Fruit fly (Drosophila melanogaster) whole organism, embryonic: ENCODE data around the gene Cbl.
A peak's percentile ranks its signal among the peaks of the same experiment; 100 is the strongest.

ENCODE experiments used
- Adf1 ChIP-seq: fragments of 200-800 bp; sonication (Bioruptor generic); IDR thresholded peaks from 2 replicates; pipeline ENCODE4 v1.3.6; 2022; ENCODE audit warnings: missing biosample characterization, missing genetic modification characterization
- Atf6 ChIP-seq: fragments of 200-800 bp; sonication (Bioruptor generic); IDR thresholded peaks from 2 replicates; pipeline ENCODE4 v1.3.6; 2022; ENCODE audit warnings: missing biosample characterization, missing genetic modification characterization
- CG12236 ChIP-seq: fragments of 200-800 bp; sonication (Bioruptor generic); optimal IDR thresholded peaks from 2 replicates; lab custom pipeline; 2016; ENCODE audit warnings: missing biosample characterization, missing genetic modification characterization
- CG13123 ChIP-seq: fragments of 200-800 bp; sonication (Bioruptor generic); optimal IDR thresholded peaks from 2 replicates; lab custom pipeline; 2016; ENCODE audit warnings: missing biosample characterization, missing genetic modification characterization
- CG13287 ChIP-seq: fragments of 200-800 bp; sonication (Bioruptor generic); IDR thresholded peaks from 2 replicates; pipeline ENCODE4 v1.3.6; 2022; ENCODE audit warnings: missing biosample characterization, missing genetic modification characterization; ENCODE audit not compliant: partially characterized antibody
- CG13775 ChIP-seq: fragments of 200-800 bp; sonication (Bioruptor generic); optimal IDR thresholded peaks from 3 replicates; lab custom pipeline; 2017; ENCODE audit warnings: missing biosample characterization, mild to moderate bottlenecking, missing genetic modification characterization
- CG16815 ChIP-seq: fragments of 200-800 bp; sonication (Bioruptor generic); optimal IDR thresholded peaks from 3 replicates; lab custom pipeline; 2017; ENCODE audit warnings: missing biosample characterization, mild to moderate bottlenecking, missing genetic modification characterization
- CG17361 ChIP-seq: fragments of 200-800 bp; sonication (Bioruptor generic); IDR thresholded peaks from 3 replicates; pipeline ENCODE4 v1.3.6; 2022; ENCODE audit warnings: missing biosample characterization, missing genetic modification characterization
- CG2120 ChIP-seq: fragments of 200-800 bp; sonication (Bioruptor generic); optimal IDR thresholded peaks from 3 replicates; lab custom pipeline; 2016; ENCODE audit warnings: missing biosample characterization, missing genetic modification characterization
- CG31441 ChIP-seq: fragments of 200-800 bp; sonication (Bioruptor generic); IDR thresholded peaks from 2 replicates; pipeline ENCODE4 v1.3.6; 2022; ENCODE audit warnings: missing biosample characterization, missing genetic modification characterization
- CG34422 ChIP-seq: fragments of 200-800 bp; sonication (Bioruptor generic); IDR thresholded peaks from 3 replicates; pipeline ENCODE4 v1.3.6; 2022; ENCODE audit warnings: missing biosample characterization, missing genetic modification characterization
- CG3838 ChIP-seq: fragments of 200-800 bp; sonication (Bioruptor generic); optimal IDR thresholded peaks from 3 replicates; lab custom pipeline; 2016; ENCODE audit warnings: missing biosample characterization, missing genetic modification characterization
- CG6854 ChIP-seq: fragments of 200-800 bp; sonication (Bioruptor generic); optimal IDR thresholded peaks from 3 replicates; lab custom pipeline; 2017; ENCODE audit warnings: missing biosample characterization, mild to moderate bottlenecking, missing genetic modification characterization
- CG7928 ChIP-seq: fragments of 200-800 bp; sonication (Bioruptor generic); optimal IDR thresholded peaks from 2 replicates; lab custom pipeline; 2017; ENCODE audit warnings: missing biosample characterization, mild to moderate bottlenecking, missing genetic modification characterization
- CG8478 ChIP-seq: fragments of >200 bp; optimal IDR thresholded peaks from 2 replicates; lab custom pipeline; 2018
- CG8924 ChIP-seq: fragments of 200-800 bp; optimal IDR thresholded peaks from 3 replicates; lab custom pipeline; 2019; ENCODE audit warnings: missing biosample characterization, mild to moderate bottlenecking, missing genetic modification characterization, moderate library complexity
- CG9215 ChIP-seq: fragments of 200-800 bp; sonication (Bioruptor generic); IDR thresholded peaks from 2 replicates; pipeline ENCODE4 v1.3.6; 2022; ENCODE audit warnings: missing biosample characterization, missing genetic modification characterization
- CHES-1-like ChIP-seq: fragments of 200-800 bp; sonication (Bioruptor generic); optimal IDR thresholded peaks from 2 replicates; lab custom pipeline; 2016; ENCODE audit warnings: missing biosample characterization, missing genetic modification characterization
- Doc3 ChIP-seq: fragments of 200-800 bp; sonication (Bioruptor generic); IDR thresholded peaks from 3 replicates; pipeline ENCODE4 v1.3.6; 2022; ENCODE audit warnings: missing biosample characterization, missing genetic modification characterization; ENCODE audit not compliant: partially characterized antibody
- Dp ChIP-seq: fragments of 200-800 bp; sonication (Bioruptor generic); optimal IDR thresholded peaks from 2 replicates; lab custom pipeline; 2018; ENCODE audit warnings: missing biosample characterization, mild to moderate bottlenecking, missing genetic modification characterization, moderate library complexity
- Hsf ChIP-seq: fragments of 200-800 bp; sonication (Bioruptor generic); optimal IDR thresholded peaks from 3 replicates; lab custom pipeline; 2016; ENCODE audit warnings: missing biosample characterization, missing genetic modification characterization
- MBD-R2 ChIP-seq: fragments of 200-800 bp; sonication (Bioruptor generic); IDR thresholded peaks from 2 replicates; pipeline ENCODE4 v1.3.6; 2022; ENCODE audit warnings: missing biosample characterization, missing genetic modification characterization
- Med ChIP-seq: fragments of 200-800 bp; sonication (Bioruptor generic); peaks from one replicate; lab custom pipeline; 2016; ENCODE audit warnings: missing biosample characterization, missing genetic modification characterization, mild to moderate bottlenecking, inconsistent platforms, moderate library complexity
- NC2α ChIP-seq: fragments of 200-800 bp; sonication (Bioruptor generic); optimal IDR thresholded peaks from 2 replicates; lab custom pipeline; 2016; ENCODE audit warnings: missing biosample characterization, missing genetic modification characterization
- NFAT ChIP-seq: fragments of 200-800 bp; sonication (Bioruptor generic); IDR thresholded peaks from 2 replicates; pipeline ENCODE4 v1.3.6; 2022; ENCODE audit warnings: missing biosample characterization, missing genetic modification characterization
- Scr ChIP-seq: fragments of 200-800 bp; sonication (Bioruptor generic); IDR thresholded peaks from 2 replicates; pipeline ENCODE4 v1.3.6; 2022; ENCODE audit warnings: missing biosample characterization, missing genetic modification characterization; ENCODE audit not compliant: partially characterized antibody
- Six4 ChIP-seq: fragments of 200-800 bp; sonication (Bioruptor generic); optimal IDR thresholded peaks from 2 replicates; lab custom pipeline; 2016; ENCODE audit warnings: missing biosample characterization, missing genetic modification characterization
- Usf ChIP-seq: fragments of 200-800 bp; sonication (Bioruptor generic); optimal IDR thresholded peaks from 2 replicates; lab custom pipeline; 2017; ENCODE audit warnings: missing genotype, missing biosample characterization, missing genetic modification characterization
- Xbp1 ChIP-seq: fragments of 200-800 bp; sonication (Bioruptor generic); optimal IDR thresholded peaks from 3 replicates; lab custom pipeline; 2016; ENCODE audit warnings: missing biosample characterization, mild to moderate bottlenecking, missing genetic modification characterization
- ara ChIP-seq: fragments of 200-800 bp; sonication (Bioruptor generic); IDR thresholded peaks from 2 replicates; pipeline ENCODE4 v1.3.6; 2022; ENCODE audit warnings: missing biosample characterization, missing genetic modification characterization
- ato ChIP-seq: fragments of 200-800 bp; sonication (Bioruptor generic); IDR thresholded peaks from 2 replicates; pipeline ENCODE4 v1.3.6; 2022; ENCODE audit warnings: missing biosample characterization, missing genetic modification characterization; ENCODE audit not compliant: partially characterized antibody
- chm ChIP-seq: fragments of 200-800 bp; sonication (Bioruptor generic); IDR thresholded peaks from 2 replicates; pipeline ENCODE4 v1.3.6; 2022; ENCODE audit warnings: missing biosample characterization, missing genetic modification characterization
- ci ChIP-seq: fragments of 200-800 bp; sonication (Bioruptor generic); IDR thresholded peaks from 3 replicates; pipeline ENCODE4 v1.3.6; 2022; ENCODE audit warnings: missing biosample characterization, missing genetic modification characterization
- crc ChIP-seq: fragments of 200-800 bp; sonication (Bioruptor generic); optimal IDR thresholded peaks from 2 replicates; lab custom pipeline; 2016; ENCODE audit warnings: missing biosample characterization, missing genetic modification characterization
- cwo ChIP-seq: fragments of 200-800 bp; sonication (Bioruptor generic); optimal IDR thresholded peaks from 3 replicates; lab custom pipeline; 2017; ENCODE audit warnings: missing biosample characterization, missing genetic modification characterization, mild to moderate bottlenecking, moderate library complexity, missing genetic modification reagents
- dan ChIP-seq: fragments of 200-800 bp; sonication (Bioruptor generic); IDR thresholded peaks from 2 replicates; pipeline ENCODE4 v1.3.6; 2022; ENCODE audit warnings: missing biosample characterization, missing genetic modification characterization
- dati ChIP-seq: fragments of 200-800 bp; sonication (Bioruptor generic); IDR thresholded peaks from 2 replicates; pipeline ENCODE4 v1.3.6; 2022; ENCODE audit warnings: missing biosample characterization, missing genetic modification characterization
- disco-r ChIP-seq: fragments of 200-800 bp; sonication (Bioruptor generic); optimal IDR thresholded peaks from 2 replicates; lab custom pipeline; 2016; ENCODE audit warnings: missing biosample characterization, missing genetic modification characterization
- fd64A ChIP-seq: fragments of 200-800 bp; sonication (Bioruptor generic); optimal IDR thresholded peaks from 3 replicates; lab custom pipeline; 2018; ENCODE audit warnings: missing biosample characterization, mild to moderate bottlenecking, missing genetic modification characterization
- gce ChIP-seq: fragments of 200-800 bp; sonication (Bioruptor generic); IDR thresholded peaks from 3 replicates; pipeline ENCODE4 v1.3.6; 2022; ENCODE audit warnings: missing biosample characterization, missing genetic modification characterization
- insv ChIP-seq, 2 experiments: fragments of 200-800 bp; sonication (Bioruptor generic); optimal IDR thresholded peaks; 3 replicates each; lab custom pipeline; 2016 to 2018; ENCODE audit warnings: missing biosample characterization in 2 of 2, missing genetic modification characterization in 2 of 2
- nerfin-2 ChIP-seq: fragments of 200-800 bp; sonication (Bioruptor generic); IDR thresholded peaks from 2 replicates; pipeline ENCODE4 v1.3.6; 2022; ENCODE audit warnings: missing biosample characterization, missing genetic modification characterization; ENCODE audit not compliant: partially characterized antibody
- pho ChIP-seq: fragments of 200-800 bp; sonication (Bioruptor generic); optimal IDR thresholded peaks from 2 replicates; lab custom pipeline; 2016; ENCODE audit warnings: missing biosample characterization, missing genetic modification characterization
- prd ChIP-seq, 3 experiments: fragments of >200 bp in 2 of 3; fragments of 200-800 bp in 1 of 3; sonication (Bioruptor generic) in 1 of 3; optimal IDR thresholded peaks in 2 of 3; IDR thresholded peaks in 1 of 3; 2 replicates in 2 of 3; 3 replicates in 1 of 3; pipeline versions ENCODE4 v1.3.6 to Lab custom; 2017 to 2022; ENCODE audit warnings: missing biosample characterization in 1 of 3, missing genetic modification characterization in 1 of 3
- sd ChIP-seq: fragments of 200-800 bp; sonication (Bioruptor generic); optimal IDR thresholded peaks from 3 replicates; lab custom pipeline; 2018; ENCODE audit warnings: missing biosample characterization, mild to moderate bottlenecking, missing genetic modification characterization, moderate library complexity
- seq ChIP-seq: fragments of 200-800 bp; sonication (Bioruptor generic); IDR thresholded peaks from 2 replicates; pipeline ENCODE4 v1.3.6; 2022; ENCODE audit warnings: missing biosample characterization, missing genetic modification characterization
- sim ChIP-seq: fragments of 200-800 bp; sonication (Bioruptor generic); IDR thresholded peaks from 2 replicates; pipeline ENCODE4 v1.3.6; 2022; ENCODE audit warnings: missing biosample characterization, missing genetic modification characterization
- stc ChIP-seq: fragments of 200-800 bp; sonication (Bioruptor generic); IDR thresholded peaks from 2 replicates; pipeline ENCODE4 v1.3.6; 2022; ENCODE audit warnings: missing biosample characterization, missing genetic modification characterization
- tna ChIP-seq: fragments of 200-800 bp; sonication (Bioruptor generic); IDR thresholded peaks from 2 replicates; pipeline ENCODE4 v1.3.6; 2022; ENCODE audit warnings: missing biosample characterization, missing genetic modification characterization; ENCODE audit not compliant: partially characterized antibody
- trh ChIP-seq: fragments of 200-800 bp; sonication (Bioruptor generic); optimal IDR thresholded peaks from 2 replicates; lab custom pipeline; 2016; ENCODE audit warnings: missing biosample characterization, missing genetic modification characterization
- unpg ChIP-seq: fragments of 200-800 bp; sonication (Bioruptor generic); optimal IDR thresholded peaks from 3 replicates; lab custom pipeline; 2018; ENCODE audit warnings: missing biosample characterization, mild to moderate bottlenecking, missing genetic modification characterization, moderate library complexity

The Cbl gene

dm6 chr3L:8394944-8395343 lies 29.8 kb upstream of the Cbl start (continued):
- TF ChIP-seq CG12236 (GFP tag; lab: Kevin White, UChicago) (no peak), CG16815 (GFP tag; lab: Kevin White, UChicago) (no peak), ara (no peak), CHES-1-like (GFP tag; lab: Kevin White, UChicago) (no peak), cwo (GFP tag; lab: Kevin White, UChicago) (no peak), ato (GFP tag; lab: Robert Waterston, UW) (0 out of 2 replicates have a peak, but pooled peaks have one; percentile 25), Hsf (GFP tag; lab: Kevin White, UChicago) (no peak), fd64A (GFP tag; lab: Kevin White, UChicago) (no peak), CG17361 (no peak), sd (peak; percentile 100), unpg (GFP tag; lab: Kevin White, UChicago) (no peak), seq (GFP tag; lab: Robert Waterston, UW) (no peak), CG3838 (GFP tag; lab: Kevin White, UChicago) (no peak), Med (GFP tag; lab: Kevin White, UChicago) (peak; percentile 10), Scr (GFP tag; lab: Robert Waterston, UW) (peak; percentile 25), CG6854 (GFP tag; lab: Kevin White, UChicago) (peak; percentile 53), CG31441 (GFP tag; lab: Robert Waterston, UW) (no peak), Atf6 (GFP tag; lab: Robert Waterston, UW) (no peak), CG8924 (tag; lab: Kevin White, UChicago) (no peak), CG8478 (no peak), chm (GFP tag; lab: Robert Waterston, UW) (0 out of 2 replicates have a peak, but pooled peaks have one; percentile 27), disco-r (GFP tag; lab: Kevin White, UChicago) (no peak), NC2α (GFP tag; lab: Kevin White, UChicago) (no peak), CG2120 (GFP tag; lab: Kevin White, UChicago) (no peak), CG13123 (GFP tag; lab: Kevin White, UChicago) (no peak), MBD-R2 (GFP tag; lab: Robert Waterston, UW) (peak; percentile 40; the same call in 1 of the 2 replicates), CG34422 (GFP tag; lab: Robert Waterston, UW) (0 out of 3 replicates have a peak, but pooled peaks have one; percentile 7), dan (GFP tag; lab: Robert Waterston, UW) (no peak), sim (GFP tag; lab: Robert Waterston, UW) (no peak), crc (no peak), prd (optimal IDR thresholded peaks at IDR 0.05; lab: Kevin White, UChicago) (no peak), prd (GFP tag; IDR thresholded peaks at IDR 0.05; lab: Robert Waterston, UW) (0 out of 3 replicates have a peak, but pooled peaks have one; percentile 28), Xbp1 (peak; percentile 2), insv (GFP tag; optimal IDR thresholded peaks at IDR 0.05; lab: Kevin White, UChicago) (no peak), ci (GFP tag; lab: Robert Waterston, UW) (peak; percentile 66; the same call in 2 of the 3 replicates), Doc3 (GFP tag; lab: Robert Waterston, UW) (no peak), CG13775 (GFP tag; lab: Kevin White, UChicago) (no peak), Six4 (GFP tag; lab: Kevin White, UChicago) (no peak), trh (GFP tag; lab: Kevin White, UChicago) (no peak), CG7928 (GFP tag; lab: Kevin White, UChicago) (no peak), tna (peak; percentile 76), CG9215 (no peak), stc (GFP tag; lab: Robert Waterston, UW) (no peak), pho (no peak), Dp (peak; percentile 69), gce (no peak), dati (GFP tag; lab: Robert Waterston, UW) (no peak), CG13287 (GFP tag; lab: Robert Waterston, UW) (peak; percentile 24; the same call in 1 of the 2 replicates), Usf (GFP tag; lab: Kevin White, UChicago) (no peak), nerfin-2 (GFP tag; lab: Robert Waterston, UW) (peak; percentile 47; the same call in 1 of the 2 replicates), Adf1 (no peak), NFAT (GFP tag; lab: Robert Waterston, UW) (no peak)
